Fruit fly (Drosophila melanogaster): Measurements from ENCODE around the gene Acbp1.

Acbp1 gene

DNA sequence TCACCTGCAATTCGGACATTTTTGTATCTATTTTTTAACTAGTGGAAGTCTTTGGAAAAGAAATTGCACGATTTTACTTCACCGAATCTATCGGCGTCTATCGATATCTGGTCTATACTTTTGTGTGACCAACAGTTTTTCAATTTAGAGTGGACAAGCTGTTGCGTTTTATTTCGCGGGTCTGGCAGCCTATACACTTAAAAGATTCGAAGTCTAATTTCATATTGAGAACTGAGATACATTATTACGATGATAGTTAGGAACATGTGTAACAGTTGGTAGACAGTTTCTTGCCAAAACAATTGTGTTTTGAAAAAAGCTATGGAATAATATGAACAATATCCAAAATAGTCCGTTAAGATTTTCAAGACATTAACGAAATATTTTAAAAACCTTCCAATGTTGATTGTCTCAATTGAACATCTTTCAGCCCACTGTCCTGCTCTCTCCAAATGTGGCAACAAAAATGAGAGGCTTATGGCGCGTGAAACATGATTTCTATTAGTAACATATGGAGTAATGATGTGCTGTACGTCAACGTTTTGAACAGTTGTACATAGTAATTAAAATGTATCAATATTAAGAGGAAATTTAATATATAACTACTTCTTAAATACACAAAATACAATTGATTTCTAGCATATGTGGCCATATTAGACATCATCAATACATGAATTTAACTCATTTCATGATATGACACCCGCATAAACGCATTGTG lies at the start of gene Acbp1 (continued):
- TF ChIP-seq pb (GFP tag; optimal IDR thresholded peaks at IDR 0.05) (peak; percentile 90), Ptx1 (GFP tag; IDR thresholded peaks at IDR 0.05) (peak; percentile 93), Opbp (GFP tag; IDR thresholded peaks at IDR 0.05; ENCODE audit: partially characterized antibody) (peak; percentile 78), trh (GFP tag; optimal IDR thresholded peaks at IDR 0.05) (peak; percentile 83), NK7.1 (GFP tag; optimal IDR thresholded peaks at IDR 0.05) (peak; percentile 90), jigr1 (GFP tag; IDR thresholded peaks at IDR 0.05) (peak; percentile 57; the same call in 2 of the 3 replicates), Nf-YC (tag; optimal IDR thresholded peaks at IDR 0.05) (peak; percentile 93), exex (tag; optimal IDR thresholded peaks at IDR 0.05) (peak; percentile 92), CG15514 (GFP tag; optimal IDR thresholded peaks at IDR 0.05) (peak; percentile 89), zfh1 (GFP tag; IDR thresholded peaks at IDR 0.05) (peak; percentile 91), CG6254 (GFP tag; optimal IDR thresholded peaks at IDR 0.05) (peak; percentile 94), dmrt11E (tag; optimal IDR thresholded peaks at IDR 0.05) (peak; percentile 98), aop (GFP tag; IDR thresholded peaks at IDR 0.05) (peak; percentile 75), CG34422 (GFP tag; IDR thresholded peaks at IDR 0.05) (peak; percentile 93), CG10462 (GFP tag; optimal IDR thresholded peaks at IDR 0.05) (peak; percentile 88), gfzf (GFP tag; optimal IDR thresholded peaks at IDR 0.05) (peak; percentile 84), pnt (GFP tag; optimal IDR thresholded peaks at IDR 0.05) (peak; percentile 95), emc (GFP tag; optimal IDR thresholded peaks at IDR 0.05) (peak; percentile 75), CG13894 (tag; optimal IDR thresholded peaks at IDR 0.05) (peak; percentile 98), CG15011 (GFP tag; optimal IDR thresholded peaks at IDR 0.05) (peak; percentile 97), dan (GFP tag; IDR thresholded peaks at IDR 0.05) (no peak), dati (GFP tag; IDR thresholded peaks at IDR 0.05) (peak; percentile 60), CG3281 (GFP tag; optimal IDR thresholded peaks at IDR 0.05) (peak; percentile 98), dm (GFP tag; optimal IDR thresholded peaks at IDR 0.05) (peak; percentile 91), CG13287 (GFP tag; IDR thresholded peaks at IDR 0.05; ENCODE audit: partially characterized antibody) (peak; percentile 90), CG2712 (tag; optimal IDR thresholded peaks at IDR 0.05) (peak; percentile 99), CG4424 (GFP tag; optimal IDR thresholded peaks at IDR 0.05) (peak; percentile 95), CG13123 (GFP tag; optimal IDR thresholded peaks at IDR 0.05) (peak; percentile 89), Nf-YB (GFP tag; optimal IDR thresholded peaks at IDR 0.05) (peak; percentile 90), CG3163 (GFP tag; optimal IDR thresholded peaks at IDR 0.05) (peak; percentile 86), CG8924 (tag; optimal IDR thresholded peaks at IDR 0.05) (peak; percentile 99), CG10147 (GFP tag; optimal IDR thresholded peaks at IDR 0.05) (peak; percentile 98), Rfx (GFP tag; IDR thresholded peaks at IDR 0.05) (peak; percentile 92), CG6854 (GFP tag; optimal IDR thresholded peaks at IDR 0.05) (peak; percentile 99), Vsx1 (GFP tag; optimal IDR thresholded peaks at IDR 0.05) (peak; percentile 96), Jarid2 (GFP tag; optimal IDR thresholded peaks at IDR 0.05) (no peak), ATbp (GFP tag; optimal IDR thresholded peaks at IDR 0.05) (peak; percentile 95), Abd-B (GFP tag; optimal IDR thresholded peaks at IDR 0.05) (peak; percentile 91), mld (GFP tag; IDR thresholded peaks at IDR 0.05; ENCODE audit: partially characterized antibody) (peak; percentile 81; the same call in 2 of the 3 replicates), hb (GFP tag; IDR thresholded peaks at IDR 0.05; ENCODE audit: partially characterized antibody) (peak; percentile 62; the same call in 1 of the 3 replicates), gem (tag; optimal IDR thresholded peaks at IDR 0.05) (peak; percentile 98), hbn (GFP tag; IDR thresholded peaks at IDR 0.05; ENCODE audit: partially characterized antibody) (peak; percentile 62), CG12236 (GFP tag; optimal IDR thresholded peaks at IDR 0.05) (peak; percentile 89), pan (optimal IDR thresholded peaks at IDR 0.05) (no peak), pan (GFP tag; optimal IDR thresholded peaks at IDR 0.05 in 1 of 2, IDR thresholded peaks at IDR 0.05 in 1 of 2) (peak in 1 of 2 experiments; percentile 89), btn (GFP tag; optimal IDR thresholded peaks at IDR 0.05) (peak; percentile 86), Pdp1 (GFP tag; optimal IDR thresholded peaks at IDR 0.05) (peak; percentile 93 to 94), Gug (GFP tag; IDR thresholded peaks at IDR 0.05) (peak; percentile 84)

Measured in whole organism, embryonic.